Worm (Caenorhabditis elegans) whole organism, L3 larva: Measurements from ENCODE around the gene C50F4.10.

Experiments used
- R02D3.7 ChIP-seq: fragments of 150-350 bp; optimal IDR thresholded peaks from 2 replicates; lab custom pipeline; 2014; ENCODE audit warnings: missing biosample characterization, missing genetic modification characterization
- ZK546.5 ChIP-seq: sonication (generic microtip); optimal IDR thresholded peaks from 2 replicates; lab custom pipeline; 2017; ENCODE audit warnings: missing biosample characterization, missing genetic modification characterization
- aly-2 ChIP-seq: fragments of 150-350 bp; optimal IDR thresholded peaks from 2 replicates; lab custom pipeline; 2014; ENCODE audit warnings: missing biosample characterization, missing genetic modification characterization
- ama-1 ChIP-seq: fragments of 150-350 bp; optimal IDR thresholded peaks from 2 replicates; lab custom pipeline; 2018
- ceh-16 ChIP-seq: sonication (generic microtip); optimal IDR thresholded peaks from 2 replicates; lab custom pipeline; 2017; ENCODE audit warnings: missing biosample characterization, missing genetic modification characterization
- ceh-28 ChIP-seq: fragments of 150-350 bp; optimal IDR thresholded peaks from 2 replicates; lab custom pipeline; 2014; ENCODE audit warnings: missing biosample characterization, missing genetic modification reagents, missing genetic modification characterization
- ceh-82 ChIP-seq: fragments of 150-350 bp; optimal IDR thresholded peaks from 2 replicates; lab custom pipeline; 2014; ENCODE audit warnings: missing biosample characterization, missing genetic modification characterization
- ceh-9 ChIP-seq: sonication (generic microtip); optimal IDR thresholded peaks from 2 replicates; lab custom pipeline; 2018; ENCODE audit warnings: missing biosample characterization, missing genetic modification characterization
- daf-12 ChIP-seq: fragments of 150-350 bp; optimal IDR thresholded peaks from 2 replicates; lab custom pipeline; 2014; ENCODE audit warnings: missing biosample characterization, missing genetic modification reagents, missing genetic modification characterization
- egl-27 ChIP-seq: sonication (generic microtip); optimal IDR thresholded peaks from 4 replicates; lab custom pipeline; 2017; ENCODE audit warnings: missing biosample characterization, missing genetic modification reagents, missing genetic modification characterization
- egl-5 ChIP-seq: fragments of 150-350 bp; optimal IDR thresholded peaks from 2 replicates; lab custom pipeline; 2017; ENCODE audit warnings: missing biosample characterization, missing genetic modification reagents, missing genetic modification characterization, inconsistent platforms
- elt-1 ChIP-seq: fragments of 150-350 bp; optimal IDR thresholded peaks from 2 replicates; lab custom pipeline; 2014; ENCODE audit warnings: missing biosample characterization, missing genetic modification characterization
- elt-2 ChIP-seq: sonication (generic microtip); optimal IDR thresholded peaks from 2 replicates; lab custom pipeline; 2016; ENCODE audit warnings: missing genetic modification reagents, mild to moderate bottlenecking, missing genetic modification characterization, missing compliant biosample characterization
- eor-1 ChIP-seq, 2 experiments: fragments of 150-350 bp; optimal IDR thresholded peaks; 2 replicates each; lab custom pipeline; 2014 to 2018; ENCODE audit warnings: missing biosample characterization in 2 of 2, missing genetic modification characterization in 2 of 2
- fkh-10 ChIP-seq: sonication (generic microtip); optimal IDR thresholded peaks from 2 replicates; lab custom pipeline; 2017; ENCODE audit warnings: missing biosample characterization, missing genetic modification reagents, missing genetic modification characterization
- fkh-2 ChIP-seq: fragments of 150-350 bp; optimal IDR thresholded peaks from 2 replicates; lab custom pipeline; 2014; ENCODE audit warnings: missing biosample characterization, missing genetic modification reagents, missing genetic modification characterization
- fos-1 ChIP-seq: fragments of 150-350 bp; optimal IDR thresholded peaks from 2 replicates; lab custom pipeline; 2014; ENCODE audit warnings: missing biosample characterization, missing genetic modification characterization
- hmg-11 ChIP-seq: sonication (generic microtip); optimal IDR thresholded peaks from 2 replicates; lab custom pipeline; 2016; ENCODE audit warnings: missing genetic modification characterization, missing compliant biosample characterization
- jun-1 ChIP-seq: fragments of 150-350 bp; optimal IDR thresholded peaks from 2 replicates; lab custom pipeline; 2014; ENCODE audit warnings: missing biosample characterization, missing genetic modification reagents, missing genetic modification characterization
- lin-15B ChIP-seq: fragments of 150-350 bp; optimal IDR thresholded peaks from 2 replicates; lab custom pipeline; 2014; ENCODE audit warnings: missing biosample characterization, missing genetic modification characterization
- lin-39 ChIP-seq: fragments of 150-350 bp; optimal IDR thresholded peaks from 2 replicates; lab custom pipeline; 2018; ENCODE audit warnings: missing biosample characterization, missing genetic modification reagents, missing genetic modification characterization
- lsy-12 ChIP-seq: sonication (generic microtip); optimal IDR thresholded peaks from 2 replicates; lab custom pipeline; 2016; ENCODE audit warnings: mild to moderate bottlenecking, missing genetic modification characterization, missing compliant biosample characterization
- mdl-1 ChIP-seq: fragments of 150-350 bp; optimal IDR thresholded peaks from 2 replicates; lab custom pipeline; 2014; ENCODE audit warnings: missing biosample characterization, missing genetic modification characterization
- mml-1 ChIP-seq: fragments of 150-350 bp; sonication (generic microtip); optimal IDR thresholded peaks from 3 replicates; lab custom pipeline; 2014; ENCODE audit warnings: missing biosample characterization, missing genetic modification characterization
- nfya-1 ChIP-seq: sonication (generic microtip); optimal IDR thresholded peaks from 2 replicates; lab custom pipeline; 2017; ENCODE audit warnings: missing genetic modification characterization, mild to moderate bottlenecking, missing compliant biosample characterization, antibody characterized with exemption, moderate library complexity; ENCODE audit not compliant: insufficient read depth
- nhr-11 ChIP-seq: fragments of 150-350 bp; optimal IDR thresholded peaks from 2 replicates; lab custom pipeline; 2014; ENCODE audit warnings: missing biosample characterization, missing genetic modification characterization
- nhr-12 ChIP-seq: fragments of 150-350 bp; optimal IDR thresholded peaks from 2 replicates; lab custom pipeline; 2014; ENCODE audit warnings: missing biosample characterization, missing genetic modification characterization
- nhr-23 ChIP-seq: fragments of 150-350 bp; optimal IDR thresholded peaks from 2 replicates; lab custom pipeline; 2014; ENCODE audit warnings: missing biosample characterization, missing genetic modification reagents, missing genetic modification characterization
- nhr-237 ChIP-seq: fragments of 150-350 bp; optimal IDR thresholded peaks from 2 replicates; lab custom pipeline; 2014; ENCODE audit warnings: missing biosample characterization, missing genetic modification characterization
- nhr-25 ChIP-seq: sonication (generic microtip); optimal IDR thresholded peaks from 2 replicates; lab custom pipeline; 2017; ENCODE audit warnings: missing biosample characterization, missing genetic modification characterization
- nhr-28 ChIP-seq: fragments of 150-350 bp; optimal IDR thresholded peaks from 2 replicates; lab custom pipeline; 2014; ENCODE audit warnings: missing biosample characterization, missing genetic modification characterization
- nhr-43 ChIP-seq: sonication (generic microtip); optimal IDR thresholded peaks from 2 replicates; lab custom pipeline; 2016; ENCODE audit warnings: mild to moderate bottlenecking, missing genetic modification characterization, missing compliant biosample characterization; ENCODE audit not compliant: poor library complexity, severe bottlenecking
- nhr-67 ChIP-seq: fragments of 150-350 bp; optimal IDR thresholded peaks from 2 replicates; lab custom pipeline; 2014; ENCODE audit warnings: missing biosample characterization, missing genetic modification characterization
- nhr-76 ChIP-seq: fragments of 150-350 bp; sonication (generic microtip); optimal IDR thresholded peaks from 5 replicates; lab custom pipeline; 2014; ENCODE audit warnings: missing biosample characterization, missing genetic modification characterization
- nhr-77 ChIP-seq: fragments of 150-350 bp; optimal IDR thresholded peaks from 2 replicates; lab custom pipeline; 2014; ENCODE audit warnings: missing biosample characterization, missing genetic modification characterization
- pha-4 ChIP-seq: fragments of 150-350 bp; optimal IDR thresholded peaks from 2 replicates; lab custom pipeline; 2014; ENCODE audit warnings: missing biosample characterization, missing genetic modification reagents, missing genetic modification characterization
- pqm-1 ChIP-seq: fragments of 150-350 bp; optimal IDR thresholded peaks from 2 replicates; lab custom pipeline; 2017; ENCODE audit warnings: missing biosample characterization, missing genetic modification characterization, inconsistent platforms
- sea-2 ChIP-seq: fragments of 150-350 bp; sonication (generic microtip); optimal IDR thresholded peaks from 4 replicates; lab custom pipeline; 2014; ENCODE audit warnings: missing biosample characterization, missing genetic modification reagents, missing genetic modification characterization
- skn-1 ChIP-seq: fragments of 150-350 bp; optimal IDR thresholded peaks from 2 replicates; lab custom pipeline; 2014; ENCODE audit warnings: missing biosample characterization, missing genetic modification characterization
- snpc-4 ChIP-seq: fragments of 150-350 bp; optimal IDR thresholded peaks from 2 replicates; lab custom pipeline; 2014; ENCODE audit warnings: missing biosample characterization, missing genetic modification characterization
- tbx-2 ChIP-seq: sonication (generic microtip); optimal IDR thresholded peaks from 2 replicates; lab custom pipeline; 2016; ENCODE audit warnings: mild to moderate bottlenecking, missing genetic modification characterization, missing compliant biosample characterization
- unc-39 ChIP-seq: sonication (generic microtip); optimal IDR thresholded peaks from 4 replicates; lab custom pipeline; 2017; ENCODE audit warnings: missing biosample characterization, missing genetic modification characterization
- unc-62 ChIP-seq: fragments of 150-350 bp; sonication (generic microtip); optimal IDR thresholded peaks from 4 replicates; lab custom pipeline; 2014; ENCODE audit warnings: missing biosample characterization, missing genetic modification reagents, missing genetic modification characterization
- zag-1 ChIP-seq: fragments of 150-350 bp; optimal IDR thresholded peaks from 2 replicates; lab custom pipeline; 2014; ENCODE audit warnings: missing biosample characterization, missing genetic modification characterization
- ztf-11 ChIP-seq: fragments of 150-350 bp; optimal IDR thresholded peaks from 2 replicates; lab custom pipeline; 2014; ENCODE audit warnings: missing biosample characterization, missing genetic modification characterization
- ztf-4 ChIP-seq: fragments of 150-350 bp; optimal IDR thresholded peaks from 2 replicates; lab custom pipeline; 2014; ENCODE audit warnings: missing biosample characterization, missing genetic modification characterization

Gene C50F4.10

DNA sequence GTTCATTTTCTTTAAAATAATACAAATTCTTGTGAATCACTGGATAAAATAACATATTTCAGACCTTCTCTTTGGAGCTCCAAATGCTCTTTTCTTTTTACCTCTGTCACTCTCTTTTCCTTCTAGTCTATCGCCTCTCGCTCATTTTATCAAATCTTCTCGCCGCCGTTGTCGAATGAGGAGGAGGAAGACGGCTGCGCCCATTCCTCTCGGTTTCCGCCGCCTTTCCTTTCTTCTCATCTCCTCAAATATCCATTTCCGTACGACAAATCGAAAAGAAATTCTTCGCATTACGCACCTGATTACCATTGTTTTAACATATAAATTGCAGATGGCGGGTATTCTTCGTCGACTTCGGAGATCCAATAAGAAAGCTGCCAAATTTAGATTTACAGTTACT is 18.9 kb upstream of the C50F4.10 start, which contains the start of gene ehbp-1:
ehbp-1 (plus strand) TSS at position 332 of the 400 bp plus-strand sequence.
- TF ChIP-seq lsy-12 (tag; lab: Kevin White, UChicago) (no peak), ama-1 (lab: Kevin White, UChicago) (no peak), sea-2 (no peak), nhr-237 (tag; lab: Kevin White, UChicago) (no peak), nfya-1 (tag; lab: Kevin White, UChicago) (peak; percentile 34), egl-5 (tag; lab: Kevin White, UChicago) (no peak), snpc-4 (no peak), ztf-4 (no peak), fkh-10 (peak; percentile 32), jun-1 (tag; lab: Kevin White, UChicago) (no peak), fos-1 (no peak), ztf-11 (tag; lab: Kevin White, UChicago) (no peak)

DNA sequence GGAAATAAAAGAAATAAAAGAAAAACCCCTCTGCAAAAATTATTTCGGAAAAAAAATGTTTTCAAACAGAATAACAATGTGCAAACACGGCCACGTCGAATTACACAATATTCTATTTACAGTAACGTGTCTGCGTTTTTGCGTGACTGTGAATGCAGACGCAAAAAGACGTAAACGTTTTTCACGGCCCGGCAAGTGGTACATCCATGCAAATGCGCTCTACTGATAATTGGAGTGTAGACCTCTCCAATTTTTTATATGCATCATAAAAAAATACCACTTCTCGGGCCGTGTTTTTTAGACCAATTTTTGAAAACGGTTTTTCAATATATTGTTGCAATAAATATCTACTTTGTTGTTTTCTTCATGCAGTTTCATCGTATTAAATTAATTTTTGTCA is 18.1 kb upstream of the C50F4.10 start, which contains the start of gene nstp-10:
nstp-10 (minus strand) TSS at position 378 of the 400 bp plus-strand sequence.
- TF ChIP-seq nhr-43 (tag; lab: Kevin White, UChicago) (no peak), ztf-4 (no peak), ztf-11 (tag; lab: Kevin White, UChicago) (no peak), elt-2 (tag; lab: Kevin White, UChicago) (peak; percentile 3), pha-4 (peak; percentile 54), nhr-23 (tag; lab: Kevin White, UChicago) (peak; percentile 18), tbx-2 (no peak), snpc-4 (peak; percentile 24), nhr-25 (peak; percentile 22), daf-12 (no peak), nfya-1 (tag; lab: Kevin White, UChicago) (peak; percentile 25), lin-15B (tag; lab: Kevin White, UChicago) (peak; percentile 18), skn-1 (tag; lab: Kevin White, UChicago) (no peak), pqm-1 (tag; lab: Kevin White, UChicago) (no peak), nhr-11 (tag; lab: Kevin White, UChicago) (no peak), lin-39 (tag; lab: Kevin White, UChicago) (no peak)
- TF ChIP-seq, all 47 proteins: peak for 7

DNA sequence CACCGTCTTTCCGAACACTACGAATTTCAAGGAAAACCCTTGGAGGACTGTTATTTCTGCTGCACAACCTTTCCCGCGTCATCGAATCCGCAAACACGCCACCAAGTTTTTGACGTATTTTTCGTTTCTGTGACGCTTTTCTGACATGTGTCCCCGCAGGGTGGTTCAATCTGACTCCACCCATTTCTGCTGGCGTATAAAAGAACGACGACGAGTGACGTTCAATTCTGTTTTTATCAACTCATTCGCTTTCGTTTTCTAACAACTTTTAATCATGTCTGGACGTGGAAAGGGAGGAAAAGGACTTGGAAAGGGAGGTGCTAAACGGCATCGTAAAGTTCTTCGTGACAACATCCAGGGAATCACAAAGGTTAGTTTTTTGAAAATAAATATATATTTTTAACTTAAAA is 15.5 kb upstream of the C50F4.10 start, which contains the start of gene his-37:
his-37 (plus strand) TSS at position 246 of the 410 bp plus-strand sequence.
- TF ChIP-seq fkh-10 (peak; percentile 99), ceh-16 (tag; lab: Kevin White, UChicago) (peak; percentile 72), ztf-11 (tag; lab: Kevin White, UChicago) (peak; percentile 40), nhr-43 (tag; lab: Kevin White, UChicago) (peak; percentile 98), nhr-237 (tag; lab: Kevin White, UChicago) (no peak), egl-5 (tag; lab: Kevin White, UChicago) (peak; percentile 87), lin-39 (tag; lab: Kevin White, UChicago) (peak; percentile 97), nhr-67 (tag; lab: Kevin White, UChicago) (no peak), mdl-1 (tag; lab: Kevin White, UChicago) (peak; percentile 52), lsy-12 (tag; lab: Kevin White, UChicago) (peak; percentile 99), ceh-9 (no peak), ceh-28 (tag; lab: Kevin White, UChicago) (peak; percentile 92), egl-27 (tag; lab: Kevin White, UChicago) (peak; percentile 90), eor-1 (tag; optimal IDR thresholded peaks at IDR 0.05; lab: Kevin White, UChicago) (peak; percentile 84 to 86), elt-1 (tag; lab: Kevin White, UChicago) (peak; percentile 88), ceh-82 (tag; lab: Kevin White, UChicago) (peak; percentile 92), tbx-2 (peak; percentile 97), aly-2 (peak; percentile 64), R02D3.7 (tag; lab: Kevin White, UChicago) (peak; percentile 89), daf-12 (no peak), ZK546.5 (tag; lab: Kevin White, UChicago) (peak; percentile 44), nhr-12 (tag; lab: Kevin White, UChicago) (no peak), pha-4 (peak; percentile 98), nhr-28 (peak; percentile 71), zag-1 (tag; lab: Kevin White, UChicago) (peak; percentile 86), nhr-25 (peak; percentile 100), ama-1 (lab: Kevin White, UChicago) (peak; percentile 88), skn-1 (tag; lab: Kevin White, UChicago) (peak; percentile 89), mml-1 (tag; lab: Kevin White, UChicago) (no peak), fkh-2 (tag; lab: Kevin White, UChicago) (peak; percentile 73), elt-2 (tag; lab: Kevin White, UChicago) (peak; percentile 94), sea-2 (peak; percentile 94), nhr-77 (tag; lab: Kevin White, UChicago) (peak; percentile 92), fos-1 (peak; percentile 95), lin-15B (tag; lab: Kevin White, UChicago) (peak; percentile 95), unc-62 (peak; percentile 97), pqm-1 (tag; lab: Kevin White, UChicago) (peak; percentile 90), nhr-23 (tag; lab: Kevin White, UChicago) (peak; percentile 100), nfya-1 (tag; lab: Kevin White, UChicago) (peak; percentile 98), nhr-11 (tag; lab: Kevin White, UChicago) (peak; percentile 99), nhr-76 (tag; lab: Kevin White, UChicago) (peak; percentile 92), hmg-11 (tag; lab: Kevin White, UChicago) (peak; percentile 91), unc-39 (tag; lab: Kevin White, UChicago) (no peak)
